Worm (Caenorhabditis elegans): ENCODE data around the gene ZK666.8.

DNA sequence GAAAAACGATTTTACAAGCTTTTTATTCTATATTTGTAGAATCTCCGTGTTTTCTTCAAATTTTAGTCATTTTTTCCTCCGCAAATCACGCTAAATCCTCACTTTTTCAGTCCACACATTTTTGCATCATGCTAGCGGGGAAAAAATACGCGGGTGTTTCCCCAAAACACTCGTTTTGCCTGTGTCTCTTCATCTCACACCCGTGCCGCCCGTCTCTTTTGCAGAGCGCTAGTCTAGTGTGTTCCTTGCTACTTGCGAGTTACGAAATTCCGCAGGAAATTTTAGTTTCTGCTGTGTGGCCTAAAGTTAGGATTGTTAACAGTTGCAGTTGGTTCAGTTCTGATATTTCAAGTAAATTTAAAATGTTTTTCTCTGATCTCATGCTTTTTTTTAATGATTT, 47.2 kb downstream of the ZK666.8 start:
- TF ChIP-seq him-1 (tag; optimal IDR thresholded peaks at IDR 0.05) = no peak
- no peak for TF ChIP-seq dao-5 (tag; optimal IDR thresholded peaks at IDR 0.05)

All from whole organism, L4/young adult.